Fruit fly (Drosophila melanogaster): ENCODE measurements around the gene CG14391.

The CG14391 gene

dm6 chr3R:12697571-12698039 lies 3.0 kb upstream of the CG14391 start (continued):
- no peak for TF ChIP-seq ash1 (GFP tag; optimal IDR thresholded peaks at IDR 0.05)
- TF ChIP-seq ATbp (GFP tag; optimal IDR thresholded peaks at IDR 0.05) = no peak
- TF ChIP-seq emc (GFP tag; optimal IDR thresholded peaks at IDR 0.05) = no peak
- peak; percentile 68 for TF ChIP-seq Scr (GFP tag; IDR thresholded peaks at IDR 0.05; ENCODE audit: partially characterized antibody)

DNA sequence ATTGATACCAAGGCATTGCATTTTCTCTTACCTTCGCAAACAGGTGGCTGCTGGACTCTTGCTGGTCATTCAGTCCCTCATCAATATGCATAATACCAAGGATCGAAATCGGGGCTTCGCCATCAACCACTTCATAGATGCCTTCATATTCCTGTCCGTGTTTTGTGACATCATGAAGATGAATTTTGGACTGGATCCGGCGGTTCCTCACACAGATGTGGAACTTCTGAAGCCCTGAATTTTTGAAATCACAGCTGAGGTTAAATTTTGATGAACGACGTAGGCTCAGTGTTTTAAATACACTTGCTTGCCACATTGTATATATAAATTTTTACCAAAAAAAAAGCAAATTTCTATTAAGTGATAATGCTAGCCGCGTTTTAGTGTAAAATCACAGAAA lies 2.4 kb upstream of the CG14391 start, which contains the start of gene Past1:
Gene Past1, plus strand, starts transcription at position 301 of the 400 bp plus-strand sequence.
- no peak for TF ChIP-seq CG6175 (GFP tag; IDR thresholded peaks at IDR 0.05)
- TF ChIP-seq run (tag; optimal IDR thresholded peaks at IDR 0.05) = no peak
- no peak for TF ChIP-seq CG12236 (GFP tag; optimal IDR thresholded peaks at IDR 0.05)
- no peak for TF ChIP-seq Xrp1 (GFP tag; IDR thresholded peaks at IDR 0.05)
- no peak for TF ChIP-seq CkIIα-i1 (GFP tag; IDR thresholded peaks at IDR 0.05)
- no peak for TF ChIP-seq lilli (GFP tag; optimal IDR thresholded peaks at IDR 0.05)
- TF ChIP-seq Fer2 (tag; optimal IDR thresholded peaks at IDR 0.05) = no peak
- no peak for TF ChIP-seq CG43689 (GFP tag; IDR thresholded peaks at IDR 0.05)
- no peak for TF ChIP-seq Deaf1 (tag; optimal IDR thresholded peaks at IDR 0.05)
- no peak for TF ChIP-seq insv (GFP tag; optimal IDR thresholded peaks at IDR 0.05)
- TF ChIP-seq Hmr (GFP tag; optimal IDR thresholded peaks at IDR 0.05) = no peak
- no peak for TF ChIP-seq nmo (GFP tag; optimal IDR thresholded peaks at IDR 0.05)
- no peak for TF ChIP-seq CG17186 (GFP tag; optimal IDR thresholded peaks at IDR 0.05)
- TF ChIP-seq dpn (GFP tag; optimal IDR thresholded peaks at IDR 0.05) = no peak
- TF ChIP-seq lmd (GFP tag; IDR thresholded peaks at IDR 0.05) = no peak
- TF ChIP-seq dimm (GFP tag; IDR thresholded peaks at IDR 0.05) = no peak

DNA sequence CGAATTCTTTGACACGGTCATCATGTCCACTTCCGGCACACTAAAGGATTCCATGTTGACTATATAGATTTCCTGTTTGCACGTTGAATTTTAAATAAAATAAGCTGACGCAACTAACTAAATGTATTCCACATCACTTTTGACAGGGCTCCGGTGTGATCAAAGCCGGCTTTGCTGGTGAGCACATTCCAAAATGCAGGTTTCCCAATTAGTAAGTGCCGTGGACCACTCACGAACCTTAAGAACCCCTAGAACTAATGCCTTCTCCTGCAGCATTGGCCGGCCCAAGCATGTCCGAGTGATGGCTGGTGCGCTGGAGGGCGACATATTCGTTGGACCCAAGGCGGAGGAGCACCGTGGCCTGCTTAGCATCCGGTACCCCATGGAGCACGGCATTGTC lies 2.1 kb downstream of the CG14391 start, which contains the start of gene CG31347:
Gene CG31347, minus strand, starts transcription at position 101 of the 400 bp plus-strand sequence.
- TF ChIP-seq ase (GFP tag; IDR thresholded peaks at IDR 0.05) (no peak), Sry-δ (GFP tag; optimal IDR thresholded peaks at IDR 0.05) (no peak), CG1792 (GFP tag; optimal IDR thresholded peaks at IDR 0.05) (no peak), CG11723 (GFP tag; optimal IDR thresholded peaks at IDR 0.05) (no peak), odd (GFP tag; optimal IDR thresholded peaks at IDR 0.05) (no peak), kah (GFP tag; optimal IDR thresholded peaks at IDR 0.05) (no peak), CG4328 (GFP tag; optimal IDR thresholded peaks at IDR 0.05) (no peak), Antp (GFP tag; optimal IDR thresholded peaks at IDR 0.05) (no peak)

DNA sequence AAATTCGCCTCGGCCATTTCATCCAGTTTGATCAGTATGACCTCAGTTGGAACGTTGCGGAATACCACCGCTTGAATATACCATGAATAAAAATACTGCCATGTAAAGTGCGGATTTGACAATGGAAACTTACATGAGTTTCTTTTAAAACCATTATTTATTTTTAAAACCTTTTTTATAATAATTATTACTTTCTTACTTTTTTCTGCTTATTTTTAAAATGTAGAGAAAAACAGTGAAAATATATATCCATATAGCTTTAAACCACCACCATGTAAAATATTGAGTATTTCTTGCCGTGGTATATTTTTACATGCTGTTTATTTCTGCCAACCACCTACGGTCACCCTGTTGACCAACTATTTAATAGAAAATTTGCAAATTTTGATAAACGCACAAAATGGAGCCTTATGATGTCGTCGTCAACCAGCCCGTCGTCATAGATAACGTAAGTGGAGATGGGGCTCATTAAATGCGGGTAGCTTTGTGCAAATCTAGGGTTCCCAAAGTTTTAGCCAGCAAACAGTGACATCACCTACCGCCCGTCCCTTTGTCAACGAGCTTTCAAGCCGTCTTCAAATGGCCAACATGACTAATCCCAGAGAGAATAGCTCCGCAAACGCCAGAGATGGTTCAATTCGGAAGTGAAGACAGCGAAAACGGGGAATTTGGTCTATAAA lies 3.1 kb downstream of the CG14391 start, which contains the start of gene Arp1:
Gene Arp1, plus strand, starts transcription at position 322 of the 680 bp plus-strand sequence.
- TF ChIP-seq CG6683 (GFP tag; optimal IDR thresholded peaks at IDR 0.05) (no peak), Abd-B (GFP tag; optimal IDR thresholded peaks at IDR 0.05) (peak; percentile 34), CG9727 (GFP tag; optimal IDR thresholded peaks at IDR 0.05) (no peak), gt (GFP tag; IDR thresholded peaks at IDR 0.05) (no peak), sc (optimal IDR thresholded peaks at IDR 0.05) (no peak), sc (GFP tag; optimal IDR thresholded peaks at IDR 0.05) (no peak), CG11695 (GFP tag; IDR thresholded peaks at IDR 0.05) (no peak), CG10543 (GFP tag; optimal IDR thresholded peaks at IDR 0.05) (no peak), H2.0 (GFP tag; IDR thresholded peaks at IDR 0.05) (no peak), slou (GFP tag; optimal IDR thresholded peaks at IDR 0.05) (no peak), Aef1 (GFP tag; IDR thresholded peaks at IDR 0.05) (no peak), dmrt11E (tag; optimal IDR thresholded peaks at IDR 0.05) (no peak), gcm2 (GFP tag; optimal IDR thresholded peaks at IDR 0.05) (no peak), HHEX (GFP tag; optimal IDR thresholded peaks at IDR 0.05) (no peak), CG14965 (GFP tag; optimal IDR thresholded peaks at IDR 0.05; ENCODE audit: borderline replicate concordance) (no peak), crol (GFP tag; IDR thresholded peaks at IDR 0.05) (peak; percentile 64; the same call in 1 of the 2 replicates), B-H1 (GFP tag; IDR thresholded peaks at IDR 0.05) (no peak), Sin3A (optimal IDR thresholded peaks at IDR 0.05) (no peak), BtbVII (GFP tag; optimal IDR thresholded peaks at IDR 0.05) (no peak), CG3065 (GFP tag; optimal IDR thresholded peaks at IDR 0.05) (no peak)
